Worm (Caenorhabditis elegans): Measurements from ENCODE around the gene C30A5.10.

The C30A5.10 gene

ce11 chrIII:8239325-8239724 lies 29.6 kb upstream of the C30A5.10 start, which contains the start of gene tsp-1:
Gene tsp-1, minus strand, starts transcription at chrIII:8239423.
- TF ChIP-seq pag-3 (tag; optimal IDR thresholded peaks at IDR 0.05; ENCODE audit: borderline replicate concordance) = no peak
- TF ChIP-seq C08G9.2 (tag; optimal IDR thresholded peaks at IDR 0.05) = no peak
- peak; percentile 24 for TF ChIP-seq elt-2 (tag; optimal IDR thresholded peaks at IDR 0.05)

- TF ChIP-seq elt-2 (tag; optimal IDR thresholded peaks at IDR 0.05) (peak; percentile 71), F13H6.1 (tag; optimal IDR thresholded peaks at IDR 0.05) (no peak)
These were observed 28.2 kb upstream of the C30A5.10 start, which contains the start of gene tsp-2 for ce11 chrIII:8237827-8238226. Gene tsp-2, minus strand, starts transcription at chrIII:8237935.

DNA sequence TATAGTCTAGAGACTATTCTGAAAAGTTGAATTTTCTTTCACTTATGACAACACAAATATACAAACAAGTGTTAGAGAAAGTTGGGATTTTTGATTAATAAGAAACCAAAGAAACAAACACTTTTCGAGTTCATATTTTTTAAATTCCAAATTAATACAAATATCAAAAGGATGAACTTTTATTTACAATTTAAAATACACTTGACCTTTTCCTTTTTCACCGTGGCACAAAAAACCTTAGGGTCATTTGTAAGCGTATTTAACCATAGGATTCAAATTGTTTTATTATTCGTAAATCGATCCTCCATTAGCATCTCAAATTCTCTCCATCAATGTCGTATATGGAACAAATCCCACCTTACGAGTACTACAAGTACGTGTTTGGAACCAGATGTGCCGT lies 26.2 kb upstream of the C30A5.10 start, which contains the start of gene C02F5.5:
TSS of gene C02F5.5 (plus strand) at position 301 of the 400 bp plus-strand sequence.
- no peak for TF ChIP-seq ceh-45 (GFP tag; IDR thresholded peaks at IDR 0.05)
- TF ChIP-seq Y22D7AL.16 (tag; optimal IDR thresholded peaks at IDR 0.05) = no peak
- no peak for TF ChIP-seq pros-1 (tag; optimal IDR thresholded peaks at IDR 0.05)
- no peak for TF ChIP-seq dmd-4 (tag; optimal IDR thresholded peaks at IDR 0.05; ENCODE audit: borderline replicate concordance)
- no peak for TF ChIP-seq sox-2 (GFP tag; IDR thresholded peaks at IDR 0.05)
- no peak for TF ChIP-seq fax-1 (tag; optimal IDR thresholded peaks at IDR 0.05)
- no peak for TF ChIP-seq ceh-6 (GFP tag; optimal IDR thresholded peaks at IDR 0.05)
- TF ChIP-seq pha-2 (tag; optimal IDR thresholded peaks at IDR 0.05) = no peak
- no peak for TF ChIP-seq ref-2 (tag; optimal IDR thresholded peaks at IDR 0.05)
- no peak for TF ChIP-seq madf-2 (tag; optimal IDR thresholded peaks at IDR 0.05)
- no peak for TF ChIP-seq hlh-8 (tag; optimal IDR thresholded peaks at IDR 0.05)
- no peak for TF ChIP-seq K09A11.1 (tag; optimal IDR thresholded peaks at IDR 0.05; ENCODE audit: insufficient read depth)
- TF ChIP-seq hlh-30 (tag; optimal IDR thresholded peaks at IDR 0.05; ENCODE audit: insufficient read depth) = no peak
- no peak for TF ChIP-seq npax-4 (tag; optimal IDR thresholded peaks at IDR 0.05)
- no peak for TF ChIP-seq che-1 (tag; optimal IDR thresholded peaks at IDR 0.05)
- TF ChIP-seq hlh-6 (tag; optimal IDR thresholded peaks at IDR 0.05) = no peak

DNA sequence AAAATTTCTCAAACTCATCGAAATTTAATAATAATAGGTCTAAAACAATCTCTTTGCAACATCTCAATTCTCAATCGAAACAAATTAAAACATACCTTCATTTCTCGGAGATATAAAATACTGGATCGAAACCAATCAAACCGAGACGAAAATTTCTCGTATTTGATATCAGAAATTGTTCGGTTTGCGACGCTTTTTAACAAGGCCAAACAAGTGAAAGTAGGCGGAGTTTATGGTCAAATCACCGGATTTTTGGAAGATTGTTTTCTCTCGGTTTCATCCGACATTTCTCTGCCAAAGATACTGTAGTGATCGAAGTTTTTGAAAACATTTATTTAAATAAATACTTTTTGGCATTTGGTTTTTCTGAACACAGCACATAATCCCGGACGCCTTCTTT lies 25.7 kb upstream of the C30A5.10 start, which contains the start of gene C02F5.14:
TSS of gene C02F5.14 (minus strand) at position 157 of the 400 bp plus-strand sequence.
- no peak for TF ChIP-seq hlh-8 (tag; optimal IDR thresholded peaks at IDR 0.05)
- no peak for TF ChIP-seq ama-1 (optimal IDR thresholded peaks at IDR 0.05)
- no peak for TF ChIP-seq lim-6 (tag; optimal IDR thresholded peaks at IDR 0.05)
- no peak for TF ChIP-seq sox-4 (tag; optimal IDR thresholded peaks at IDR 0.05)
- TF ChIP-seq unc-55 (GFP tag; optimal IDR thresholded peaks at IDR 0.05) = no peak
- TF ChIP-seq ceh-30 (tag; optimal IDR thresholded peaks at IDR 0.05) = no peak
- no peak for TF ChIP-seq pax-1 (tag; optimal IDR thresholded peaks at IDR 0.05)
- TF ChIP-seq Y22D7AL.16 (tag; optimal IDR thresholded peaks at IDR 0.05) = no peak
- no peak for TF ChIP-seq fax-1 (tag; optimal IDR thresholded peaks at IDR 0.05)
- TF ChIP-seq ceh-14 (tag; optimal IDR thresholded peaks at IDR 0.05) = no peak
- no peak for TF ChIP-seq ceh-22 (tag; optimal IDR thresholded peaks at IDR 0.05)
- TF ChIP-seq ceh-19 (GFP tag; optimal IDR thresholded peaks at IDR 0.05) = no peak
- no peak for TF ChIP-seq che-1 (tag; optimal IDR thresholded peaks at IDR 0.05)
- no peak for TF ChIP-seq hlh-6 (tag; optimal IDR thresholded peaks at IDR 0.05)

ce11 chrIII:8232634-8233033 lies 23.0 kb upstream of the C30A5.10 start, which contains the start of gene henn-1:
Gene henn-1, plus strand, starts transcription at chrIII:8232651.
- no peak for TF ChIP-seq ama-1 (optimal IDR thresholded peaks at IDR 0.05)
- no peak for TF ChIP-seq sox-4 (tag; optimal IDR thresholded peaks at IDR 0.05)
- TF ChIP-seq pqm-1 (tag; optimal IDR thresholded peaks at IDR 0.05) = no peak
- TF ChIP-seq elt-2 (tag; optimal IDR thresholded peaks at IDR 0.05) = no peak
- TF ChIP-seq unc-42 (tag; optimal IDR thresholded peaks at IDR 0.05) = no peak
- TF ChIP-seq nfya-1 (tag; optimal IDR thresholded peaks at IDR 0.05) = no peak
- no peak for TF ChIP-seq K09A11.1 (tag; optimal IDR thresholded peaks at IDR 0.05; ENCODE audit: insufficient read depth)
- TF ChIP-seq ztf-16 (tag; optimal IDR thresholded peaks at IDR 0.05) = no peak
